Worm (Caenorhabditis elegans): ENCODE data around the gene K02E2.6.
A peak's percentile ranks its signal among the peaks of the same experiment; 100 is the strongest.

K02E2.6 gene

ce11 chrV:20422738-20423137 is 42.4 kb downstream of the K02E2.6 start (continued):
- no peak for TF ChIP-seq nhr-28 (tag; optimal IDR thresholded peaks at IDR 0.05)
- TF ChIP-seq nhr-20 (tag; optimal IDR thresholded peaks at IDR 0.05), result peak; percentile 2
- TF ChIP-seq nhr-11 (tag; optimal IDR thresholded peaks at IDR 0.05), result no peak
- peak; percentile 65 for TF ChIP-seq grh-1 (GFP tag; IDR thresholded peaks at IDR 0.05)
- TF ChIP-seq sup-37 (GFP tag; optimal IDR thresholded peaks at IDR 0.05), result no peak
- no peak for TF ChIP-seq aha-1 (tag; optimal IDR thresholded peaks at IDR 0.05)
- no peak for TF ChIP-seq alr-1 (tag; optimal IDR thresholded peaks at IDR 0.05; ENCODE audit: borderline replicate concordance)
- TF ChIP-seq lin-14 (GFP tag; optimal IDR thresholded peaks at IDR 0.05), result peak; percentile 66
- no peak for TF ChIP-seq lin-13 (GFP tag; optimal IDR thresholded peaks at IDR 0.05)
- no peak for TF ChIP-seq lin-15B (tag; optimal IDR thresholded peaks at IDR 0.05)
- no peak for TF ChIP-seq nhr-84 (tag; optimal IDR thresholded peaks at IDR 0.05)
- no peak for TF ChIP-seq egl-13 (tag; optimal IDR thresholded peaks at IDR 0.05)
- TF ChIP-seq pax-3 (tag; optimal IDR thresholded peaks at IDR 0.05), result no peak
- TF ChIP-seq hlh-4 (tag; optimal IDR thresholded peaks at IDR 0.05), result no peak
- TF ChIP-seq dpl-1 (GFP tag; optimal IDR thresholded peaks at IDR 0.05), result peak in 2 of 3 experiments; percentile 5 to 35
- TF ChIP-seq unc-86 (tag; optimal IDR thresholded peaks at IDR 0.05), result no peak
- TF ChIP-seq nhr-85 (tag), result peak; percentile 89
- peak; percentile 19 for TF ChIP-seq snu-23 (GFP tag; optimal IDR thresholded peaks at IDR 0.05)
- TF ChIP-seq tbx-2 (tag; optimal IDR thresholded peaks at IDR 0.05), result no peak
- TF ChIP-seq jun-1 (tag; optimal IDR thresholded peaks at IDR 0.05), result no peak
- TF ChIP-seq hpl-2 (GFP tag; optimal IDR thresholded peaks at IDR 0.05), result no peak

- TF ChIP-seq pag-3 (tag; optimal IDR thresholded peaks at IDR 0.05; ENCODE audit: borderline replicate concordance, insufficient read depth) (no peak), blmp-1 (tag; optimal IDR thresholded peaks at IDR 0.05) (peak; percentile 26), sptf-1 (tag; optimal IDR thresholded peaks at IDR 0.05) (no peak), egl-27 (tag; optimal IDR thresholded peaks at IDR 0.05) (no peak), nhr-71 (tag; optimal IDR thresholded peaks at IDR 0.05) (peak; percentile 11), fkh-4 (tag; optimal IDR thresholded peaks at IDR 0.05; ENCODE audit: borderline replicate concordance) (no peak), nhr-19 (GFP tag; conservative IDR thresholded peaks at IDR 0.05) (0 out of 2 replicates have a peak, but pooled peaks have one; percentile 3), mdl-1 (tag; optimal IDR thresholded peaks at IDR 0.05) (no peak), tlp-1 (tag; optimal IDR thresholded peaks at IDR 0.05) (no peak), mab-9 (GFP tag; IDR thresholded peaks at IDR 0.05) (no peak), nhr-20 (tag; optimal IDR thresholded peaks at IDR 0.05) (no peak), mef-2 (tag; optimal IDR thresholded peaks at IDR 0.05) (no peak), ztf-11 (tag; optimal IDR thresholded peaks at IDR 0.05) (no peak), skn-1 (tag; optimal IDR thresholded peaks at IDR 0.05) (no peak), ceh-63 (GFP tag; optimal IDR thresholded peaks at IDR 0.05) (no peak), elt-2 (tag; optimal IDR thresholded peaks at IDR 0.05) (peak; percentile 54), sup-37 (GFP tag; optimal IDR thresholded peaks at IDR 0.05) (no peak), nhr-237 (tag; optimal IDR thresholded peaks at IDR 0.05) (no peak), ceh-90 (tag; optimal IDR thresholded peaks at IDR 0.05) (no peak), lir-3 (tag; optimal IDR thresholded peaks at IDR 0.05; ENCODE audit: poor library complexity) (no peak), unc-62 (GFP tag; optimal IDR thresholded peaks at IDR 0.05) (no peak), lin-13 (GFP tag; optimal IDR thresholded peaks at IDR 0.05) (no peak), ceh-88 (GFP tag; IDR thresholded peaks at IDR 0.05) (no peak), C04F5.9 (tag; optimal IDR thresholded peaks at IDR 0.05) (no peak), unc-98 (GFP tag; IDR thresholded peaks at IDR 0.05) (no peak), ceh-82 (tag; optimal IDR thresholded peaks at IDR 0.05) (no peak), dpl-1 (GFP tag; optimal IDR thresholded peaks at IDR 0.05) (no peak), elt-3 (tag; optimal IDR thresholded peaks at IDR 0.05) (peak in 1 of 6 experiments; percentile 4), snu-23 (GFP tag; optimal IDR thresholded peaks at IDR 0.05) (no peak), grh-1 (GFP tag; IDR thresholded peaks at IDR 0.05) (no peak), nhr-11 (tag; optimal IDR thresholded peaks at IDR 0.05) (no peak), fos-1 (tag; optimal IDR thresholded peaks at IDR 0.05) (no peak), lin-14 (GFP tag; optimal IDR thresholded peaks at IDR 0.05) (peak; percentile 11), fkh-8 (tag; optimal IDR thresholded peaks at IDR 0.05) (no peak), egl-13 (tag; optimal IDR thresholded peaks at IDR 0.05) (no peak), lsy-2 (tag; optimal IDR thresholded peaks at IDR 0.05) (no peak), ama-1 (optimal IDR thresholded peaks at IDR 0.05) (no peak), irx-1 (tag; optimal IDR thresholded peaks at IDR 0.05) (no peak), nhr-28 (tag; optimal IDR thresholded peaks at IDR 0.05) (no peak), vab-15 (tag; optimal IDR thresholded peaks at IDR 0.05) (no peak)
These were observed 43.1 kb downstream of the K02E2.6 start for ce11 chrV:20423428-20423827.

Measured in whole organism, L1 larva.